Fruit fly (Drosophila melanogaster) Kc167 (cell line): ENCODE measurements around the gene CG9592.

Source experiments
- h ChIP-seq: fragments of >200 bp; optimal IDR thresholded peaks from 3 replicates; lab custom pipeline; 2018; ENCODE audit warnings: missing external identifiers
- psq ChIP-seq: fragments of >200 bp; optimal IDR thresholded peaks from 2 replicates; lab custom pipeline; 2017; ENCODE audit warnings: missing external identifiers

- no peak for TF ChIP-seq h (lab: Kevin White, UChicago)
- no peak for TF ChIP-seq psq
Observed at dm6 chr3L:14559659-14560058, 42.0 kb downstream of the CG9592 start, which contains the start of gene CG34039.
